Fruit fly (Drosophila melanogaster) whole organism, prepupa: Measurements from ENCODE around the gene Eip75B.

Source experiments
- Blimp-1 ChIP-seq: fragments of 200-800 bp; sonication (Bioruptor generic); optimal IDR thresholded peaks from 3 replicates; lab custom pipeline; 2017; ENCODE audit warnings: missing biosample characterization, missing genetic modification characterization, mild to moderate bottlenecking, moderate library complexity, missing genetic modification reagents
- CG10631 ChIP-seq: fragments of 200-800 bp; sonication (Bioruptor generic); optimal IDR thresholded peaks from 2 replicates; lab custom pipeline; 2016; ENCODE audit warnings: missing biosample characterization, missing genetic modification characterization
- CG11294 ChIP-seq: fragments of 200-800 bp; sonication (Bioruptor generic); IDR thresholded peaks from 2 replicates; pipeline ENCODE4 v1.3.6; 2022; ENCODE audit warnings: missing biosample characterization, missing genetic modification characterization
- CG15336 ChIP-seq: fragments of 200-800 bp; sonication (Bioruptor generic); IDR thresholded peaks from 2 replicates; pipeline ENCODE4 v1.3.6; 2022; ENCODE audit warnings: missing biosample characterization, missing genetic modification characterization
- CG1621 ChIP-seq: fragments of 200-800 bp; sonication (Bioruptor generic); optimal IDR thresholded peaks from 3 replicates; lab custom pipeline; 2018; ENCODE audit warnings: missing biosample characterization, mild to moderate bottlenecking, missing genetic modification characterization
- CG16779 ChIP-seq: fragments of 200-800 bp; sonication (Bioruptor generic); optimal IDR thresholded peaks from 3 replicates; lab custom pipeline; 2017; ENCODE audit warnings: missing biosample characterization, mild to moderate bottlenecking, missing genetic modification characterization
- CG3032 ChIP-seq: fragments of 200-800 bp; optimal IDR thresholded peaks from 2 replicates; lab custom pipeline; 2019; ENCODE audit warnings: missing biosample characterization, mild to moderate bottlenecking, missing genetic modification characterization, moderate library complexity
- CG32006 ChIP-seq: fragments of 200-800 bp; sonication (Bioruptor generic); optimal IDR thresholded peaks from 3 replicates; lab custom pipeline; 2017; ENCODE audit warnings: missing biosample characterization, mild to moderate bottlenecking, missing genetic modification characterization
- CG3919 ChIP-seq: fragments of 200-800 bp; sonication (Bioruptor generic); optimal IDR thresholded peaks from 3 replicates; lab custom pipeline; 2016; ENCODE audit warnings: missing biosample characterization, missing genetic modification characterization
- CG4318 ChIP-seq: fragments of 200-800 bp; sonication (Bioruptor generic); optimal IDR thresholded peaks from 3 replicates; lab custom pipeline; 2017; ENCODE audit warnings: missing biosample characterization, mild to moderate bottlenecking, missing genetic modification characterization
- CG6163 ChIP-seq: fragments of 200-800 bp; sonication (Bioruptor generic); IDR thresholded peaks from 3 replicates; pipeline ENCODE4 v1.3.6; 2022; ENCODE audit warnings: missing biosample characterization, missing genetic modification characterization
- CG6276 ChIP-seq: fragments of 200-800 bp; sonication (Bioruptor generic); optimal IDR thresholded peaks from 2 replicates; lab custom pipeline; 2017; ENCODE audit warnings: missing biosample characterization, mild to moderate bottlenecking, missing genetic modification characterization
- CG6792 ChIP-seq: fragments of 200-800 bp; sonication (Bioruptor generic); optimal IDR thresholded peaks from 3 replicates; lab custom pipeline; 2016; ENCODE audit warnings: missing biosample characterization, missing genetic modification characterization
- CG6808 ChIP-seq: fragments of 200-800 bp; sonication (Bioruptor generic); optimal IDR thresholded peaks from 3 replicates; lab custom pipeline; 2017; ENCODE audit warnings: missing biosample characterization, missing genetic modification characterization, mild to moderate bottlenecking, moderate library complexity, missing genetic modification reagents
- CG6854 ChIP-seq: fragments of 200-800 bp; sonication (Bioruptor generic); optimal IDR thresholded peaks from 2 replicates; lab custom pipeline; 2017; ENCODE audit warnings: missing biosample characterization, mild to moderate bottlenecking, missing genetic modification characterization
- CG7368 ChIP-seq: fragments of 200-800 bp; sonication (Bioruptor generic); optimal IDR thresholded peaks from 3 replicates; lab custom pipeline; 2016; ENCODE audit warnings: missing biosample characterization, missing genetic modification characterization
- CG8119 ChIP-seq: fragments of 200-800 bp; sonication (Bioruptor generic); IDR thresholded peaks from 3 replicates; pipeline ENCODE4 v1.3.6; 2022; ENCODE audit warnings: missing biosample characterization, missing genetic modification characterization
- CG8319 ChIP-seq: fragments of 200-800 bp; sonication (Bioruptor generic); optimal IDR thresholded peaks from 3 replicates; lab custom pipeline; 2016; ENCODE audit warnings: missing biosample characterization, missing genetic modification characterization
- CG8632 ChIP-seq: fragments of 200-800 bp; sonication (Bioruptor generic); optimal IDR thresholded peaks from 3 replicates; lab custom pipeline; 2016; ENCODE audit warnings: missing biosample characterization, missing genetic modification characterization
- Eip75B ChIP-seq: fragments of 200-800 bp; sonication (Bioruptor generic); optimal IDR thresholded peaks from 3 replicates; lab custom pipeline; 2016; ENCODE audit warnings: missing biosample characterization, missing genetic modification characterization
- Eip78C ChIP-seq: fragments of 200-800 bp; sonication (Bioruptor generic); peaks from one replicate; lab custom pipeline; 2016; ENCODE audit warnings: missing biosample characterization, missing genetic modification characterization
- Ets21C ChIP-seq: fragments of 200-800 bp; sonication (Bioruptor generic); optimal IDR thresholded peaks from 3 replicates; lab custom pipeline; 2016; ENCODE audit warnings: missing biosample characterization, missing genetic modification characterization
- Ets96B ChIP-seq: fragments of 200-800 bp; optimal IDR thresholded peaks from 2 replicates; lab custom pipeline; 2019; ENCODE audit warnings: missing biosample characterization, mild to moderate bottlenecking, missing genetic modification characterization, moderate library complexity
- Hr39 ChIP-seq: fragments of 200-800 bp; sonication (Bioruptor generic); optimal IDR thresholded peaks from 2 replicates; lab custom pipeline; 2016; ENCODE audit warnings: missing biosample characterization, missing genetic modification characterization
- Met ChIP-seq: fragments of 200-800 bp; sonication (Bioruptor generic); optimal IDR thresholded peaks from 3 replicates; lab custom pipeline; 2016; ENCODE audit warnings: missing biosample characterization, missing genetic modification characterization
- OdsH ChIP-seq: fragments of 200-800 bp; sonication (Bioruptor generic); optimal IDR thresholded peaks from 3 replicates; lab custom pipeline; 2016; ENCODE audit warnings: missing biosample characterization, missing genetic modification characterization
- Sox102F ChIP-seq: fragments of 200-800 bp; sonication (Bioruptor generic); optimal IDR thresholded peaks from 2 replicates; lab custom pipeline; 2016; ENCODE audit warnings: missing biosample characterization, mild to moderate bottlenecking, missing genetic modification characterization
- Sox14 ChIP-seq: fragments of 200-800 bp; sonication (Bioruptor generic); optimal IDR thresholded peaks from 3 replicates; lab custom pipeline; 2016; ENCODE audit warnings: missing biosample characterization, missing genetic modification characterization
- Sox15 ChIP-seq: fragments of 200-800 bp; sonication (Bioruptor generic); optimal IDR thresholded peaks from 3 replicates; lab custom pipeline; 2016; ENCODE audit warnings: missing biosample characterization, missing genetic modification characterization
- achi ChIP-seq: fragments of 200-800 bp; sonication (Bioruptor generic); optimal IDR thresholded peaks from 3 replicates; lab custom pipeline; 2016; ENCODE audit warnings: missing biosample characterization, missing genetic modification characterization
- acj6 ChIP-seq: fragments of 200-800 bp; sonication (Bioruptor generic); optimal IDR thresholded peaks from 3 replicates; lab custom pipeline; 2016; ENCODE audit warnings: missing biosample characterization, missing genetic modification characterization
- cyc ChIP-seq: fragments of 200-800 bp; sonication (Bioruptor generic); optimal IDR thresholded peaks from 3 replicates; lab custom pipeline; 2016; ENCODE audit warnings: missing biosample characterization, missing genetic modification characterization
- dac ChIP-seq: fragments of 200-800 bp; sonication (Bioruptor generic); optimal IDR thresholded peaks from 2 replicates; lab custom pipeline; 2017; ENCODE audit warnings: missing biosample characterization, mild to moderate bottlenecking, missing genetic modification characterization
- eg ChIP-seq: fragments of 200-800 bp; sonication (Bioruptor generic); IDR thresholded peaks from 3 replicates; pipeline ENCODE4 v1.3.6; 2022; ENCODE audit warnings: missing biosample characterization, missing genetic modification characterization
- esn ChIP-seq: fragments of 200-800 bp; sonication (Bioruptor generic); optimal IDR thresholded peaks from 2 replicates; lab custom pipeline; 2016; ENCODE audit warnings: missing biosample characterization, mild to moderate bottlenecking, missing genetic modification characterization, moderate library complexity
- fd59A ChIP-seq: fragments of 200-800 bp; sonication (Bioruptor generic); optimal IDR thresholded peaks from 2 replicates; lab custom pipeline; 2017; ENCODE audit warnings: missing biosample characterization, mild to moderate bottlenecking, missing genetic modification characterization, missing genetic modification reagents
- fd85E ChIP-seq: fragments of 200-800 bp; sonication (Bioruptor generic); optimal IDR thresholded peaks from 3 replicates; lab custom pipeline; 2016; ENCODE audit warnings: missing biosample characterization, missing genetic modification characterization
- fkh ChIP-seq: fragments of 200-800 bp; sonication (Bioruptor generic); optimal IDR thresholded peaks from 3 replicates; lab custom pipeline; 2017; ENCODE audit warnings: missing biosample characterization, mild to moderate bottlenecking, missing genetic modification characterization, moderate library complexity
- lz ChIP-seq: fragments of 200-800 bp; sonication (Bioruptor generic); optimal IDR thresholded peaks from 3 replicates; lab custom pipeline; 2016; ENCODE audit warnings: missing biosample characterization, missing genetic modification characterization
- pdm3 ChIP-seq: fragments of 200-800 bp; sonication (Bioruptor generic); optimal IDR thresholded peaks from 3 replicates; lab custom pipeline; 2016; ENCODE audit warnings: missing biosample characterization, missing genetic modification characterization
- spab ChIP-seq: fragments of 200-800 bp; sonication (Bioruptor generic); optimal IDR thresholded peaks from 2 replicates; lab custom pipeline; 2017; ENCODE audit warnings: missing biosample characterization, mild to moderate bottlenecking, missing genetic modification characterization, missing genetic modification reagents
- ss ChIP-seq, 2 experiments: fragments of 200-800 bp; sonication (Bioruptor generic); optimal IDR thresholded peaks; 2 replicates in 1 of 2; 3 replicates in 1 of 2; lab custom pipeline; 2017 to 2018; ENCODE audit warnings: mild to moderate bottlenecking in 2 of 2, missing biosample characterization in 2 of 2, missing genetic modification characterization in 2 of 2, moderate library complexity in 1 of 2
- svp ChIP-seq: fragments of 200-800 bp; sonication (Bioruptor generic); peaks from one replicate; lab custom pipeline; 2016; ENCODE audit warnings: missing biosample characterization, missing genetic modification characterization
- topi ChIP-seq: fragments of 200-800 bp; sonication (Bioruptor generic); optimal IDR thresholded peaks from 3 replicates; lab custom pipeline; 2016; ENCODE audit warnings: missing biosample characterization, missing genetic modification characterization
- vri ChIP-seq: fragments of 200-800 bp; sonication (Bioruptor generic); optimal IDR thresholded peaks from 3 replicates; lab custom pipeline; 2016; ENCODE audit warnings: missing biosample characterization, mild to moderate bottlenecking, missing genetic modification characterization

Gene Eip75B

dm6 chr3L:18064632-18065482, at the start of gene Eip75B (continued):
- TF ChIP-seq CG6792 (GFP tag; lab: Kevin White, UChicago) (peak; percentile 64), lz (GFP tag; lab: Kevin White, UChicago) (peak; percentile 76), Met (GFP tag; lab: Kevin White, UChicago) (peak; percentile 67), eg (GFP tag; lab: Robert Waterston, UW) (no peak; the same call in 2 of the 3 replicates), CG6276 (GFP tag; lab: Kevin White, UChicago) (peak; percentile 18), CG1621 (no peak), CG4318 (GFP tag; lab: Kevin White, UChicago) (peak; percentile 26), CG3032 (tag; lab: Kevin White, UChicago) (peak; percentile 70), Eip78C (GFP tag; lab: Kevin White, UChicago) (peak; percentile 90), spab (GFP tag; lab: Kevin White, UChicago) (peak; percentile 67)

dm6 chr3L:18112669-18113068, 48.2 kb upstream of the Eip75B start, which contains the start of the genes CG32195 and CG7341:
Gene CG32195 (plus strand): TSS chr3L:18112959.
Gene CG7341 (plus strand): TSS chr3L:18112959.
- TF ChIP-seq Eip75B (GFP tag; lab: Kevin White, UChicago) (no peak), Blimp-1 (GFP tag; lab: Kevin White, UChicago) (no peak), CG7368 (GFP tag; lab: Kevin White, UChicago) (no peak), cyc (GFP tag; lab: Kevin White, UChicago) (no peak), CG15336 (no peak), esn (GFP tag; lab: Kevin White, UChicago) (no peak), fkh (GFP tag; lab: Kevin White, UChicago) (peak; percentile 40), spab (GFP tag; lab: Kevin White, UChicago) (no peak), topi (GFP tag; lab: Kevin White, UChicago) (no peak)

- TF ChIP-seq CG6163 (no peak), Sox102F (GFP tag; lab: Kevin White, UChicago) (no peak), cyc (GFP tag; lab: Kevin White, UChicago) (no peak), achi (GFP tag; lab: Kevin White, UChicago) (no peak), CG6808 (no peak), CG32006 (GFP tag; lab: Kevin White, UChicago) (no peak), ss (GFP tag; optimal IDR thresholded peaks at IDR 0.05; lab: Kevin White, UChicago) (no peak), OdsH (GFP tag; lab: Kevin White, UChicago) (no peak), CG6854 (GFP tag; lab: Kevin White, UChicago) (no peak), fd85E (GFP tag; lab: Kevin White, UChicago) (no peak), CG8119 (GFP tag; lab: Robert Waterston, UW) (no peak), CG10631 (GFP tag; lab: Kevin White, UChicago) (peak; percentile 20), Hr39 (GFP tag; lab: Kevin White, UChicago) (peak; percentile 11), vri (GFP tag; lab: Kevin White, UChicago) (no peak), eg (GFP tag; lab: Robert Waterston, UW) (no peak), CG16779 (tag; lab: Kevin White, UChicago) (no peak), fd59A (GFP tag; lab: Kevin White, UChicago) (no peak), CG7368 (GFP tag; lab: Kevin White, UChicago) (no peak), CG4318 (GFP tag; lab: Kevin White, UChicago) (no peak), fkh (GFP tag; lab: Kevin White, UChicago) (no peak), CG8632 (no peak), CG11294 (GFP tag; lab: Robert Waterston, UW) (no peak), dac (GFP tag; lab: Kevin White, UChicago) (no peak), pdm3 (no peak), Sox15 (GFP tag; lab: Kevin White, UChicago) (no peak), CG1621 (no peak), acj6 (no peak), Ets21C (GFP tag; lab: Kevin White, UChicago) (no peak), CG3919 (GFP tag; lab: Kevin White, UChicago) (no peak), CG3032 (tag; lab: Kevin White, UChicago) (peak; percentile 41), CG8319 (no peak), topi (GFP tag; lab: Kevin White, UChicago) (no peak), Ets96B (tag; lab: Kevin White, UChicago) (peak; percentile 1), Sox14 (GFP tag; lab: Kevin White, UChicago) (peak; percentile 64), svp (no peak)
Measured at dm6 chr3L:18109459-18109863, 45.0 kb upstream of the Eip75B start, which contains the start of the genes Polr3D and mus304. Gene Polr3D (minus strand): TSS chr3L:18109574. Gene mus304 (plus strand): TSS chr3L:18109814.
